Worm (Caenorhabditis elegans) whole organism, L4/young adult: Measurements from ENCODE around the gene ZK666.12.
"Not testable (repeated sequence)": the region's sequence is repeated elsewhere in the genome, so short reads cannot be mapped to it uniquely, and the experiment has no call there.

ENCODE experiments used
- W03F9.2 ChIP-seq: fragments of 150-350 bp; optimal IDR thresholded peaks from 2 replicates; lab custom pipeline; 2014; ENCODE audit warnings: missing biosample characterization, missing genetic modification characterization
- dao-5 ChIP-seq: sonication (generic microtip); optimal IDR thresholded peaks from 2 replicates; lab custom pipeline; 2016; ENCODE audit warnings: missing genotype, missing genetic modification characterization, moderate library complexity, missing compliant biosample characterization
- him-1 ChIP-seq: sonication (generic microtip); optimal IDR thresholded peaks from 2 replicates; lab custom pipeline; 2016; ENCODE audit warnings: missing genotype, missing genetic modification reagents, missing genetic modification characterization, missing compliant biosample characterization

Gene ZK666.12

ce11 chrII:10471790-10472189 lies 24.2 kb upstream of the ZK666.12 start, which contains the start of gene ZK666.2:
ZK666.2 (minus strand) TSS chrII:10471890.
- TF ChIP-seq him-1 (tag; lab: Kevin White, UChicago): no peak
- no peak for TF ChIP-seq dao-5 (tag; lab: Kevin White, UChicago)
- no peak for TF ChIP-seq W03F9.2 (tag; lab: Kevin White, UChicago)

DNA sequence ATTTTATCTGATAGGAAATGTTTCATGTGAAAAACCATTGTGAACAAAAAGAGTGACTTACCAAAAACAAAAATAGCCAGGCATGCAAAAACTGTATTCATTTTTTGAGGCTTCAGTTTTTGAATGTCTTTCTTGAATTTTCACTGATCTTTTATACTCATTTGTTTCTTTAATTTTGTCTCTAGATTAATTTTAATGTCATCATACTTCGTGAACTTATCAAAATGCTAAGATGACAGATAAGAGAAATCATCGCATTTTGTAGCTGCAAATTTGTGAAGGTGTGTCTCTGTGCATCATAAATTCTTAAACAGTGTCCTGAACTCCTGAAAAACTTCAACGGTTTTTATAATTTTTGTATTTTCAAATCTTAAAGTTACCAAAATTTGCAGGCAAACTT lies 20.0 kb upstream of the ZK666.12 start, which contains the start of gene clec-58:
Gene clec-58, minus strand, starts transcription at position 101 of the 400 bp plus-strand sequence.
- TF ChIP-seq dao-5 (tag; lab: Kevin White, UChicago): no peak
- TF ChIP-seq him-1 (tag; lab: Kevin White, UChicago): no peak
- no peak for TF ChIP-seq W03F9.2 (tag; lab: Kevin White, UChicago)

ce11 chrII:10476959-10477358 lies 19.1 kb upstream of the ZK666.12 start, which contains the start of gene ZK666.4:
ZK666.4 (plus strand) TSS chrII:10477259.
- no peak for TF ChIP-seq W03F9.2 (tag; lab: Kevin White, UChicago)
- TF ChIP-seq dao-5 (tag; lab: Kevin White, UChicago): no peak
- TF ChIP-seq him-1 (tag; lab: Kevin White, UChicago): no peak

ce11 chrII:10479348-10479747 lies 16.7 kb upstream of the ZK666.12 start, which contains the start of gene clec-59:
clec-59 (minus strand) TSS chrII:10479448.
- TF ChIP-seq W03F9.2 (tag; lab: Kevin White, UChicago) (no peak), dao-5 (tag; lab: Kevin White, UChicago) (no peak), him-1 (tag; lab: Kevin White, UChicago) (no peak)

- TF ChIP-seq W03F9.2 (tag; lab: Kevin White, UChicago): no peak
- TF ChIP-seq dao-5 (tag; lab: Kevin White, UChicago): no peak
- no peak for TF ChIP-seq him-1 (tag; lab: Kevin White, UChicago)
Observed at ce11 chrII:10480043-10480442, 16.0 kb upstream of the ZK666.12 start.

DNA sequence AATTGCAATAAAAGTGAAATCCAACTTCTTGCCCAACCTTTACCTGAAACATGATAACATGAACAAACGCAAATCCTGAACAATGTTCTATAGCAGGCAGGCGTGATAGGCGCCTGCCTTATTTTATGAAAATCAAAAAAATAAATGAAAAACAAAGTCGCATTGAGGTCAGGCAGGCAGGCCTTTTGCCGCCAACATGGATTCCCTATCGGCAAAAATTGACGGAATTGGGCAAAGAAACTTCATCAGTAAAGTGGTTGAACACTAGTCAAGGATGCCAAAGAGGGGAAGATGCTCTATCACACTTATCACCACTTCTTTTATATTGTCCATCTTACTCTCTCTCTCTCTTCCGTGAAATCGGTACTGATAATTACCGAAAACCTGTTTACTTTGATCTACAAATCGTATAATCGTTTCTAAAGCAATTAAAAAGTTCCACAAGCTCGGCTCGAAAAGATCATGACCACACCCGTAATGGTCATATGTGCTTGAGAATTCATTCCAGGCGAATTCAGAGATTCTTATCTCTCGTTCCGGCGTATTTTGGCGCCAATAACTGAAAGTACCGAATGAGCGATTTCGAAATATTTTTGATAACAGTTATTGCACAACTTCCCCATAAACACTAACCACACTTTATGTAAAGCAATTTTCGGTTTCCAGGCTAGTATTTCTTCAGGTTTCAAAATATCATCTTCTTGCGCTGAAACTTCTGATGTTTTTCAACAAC lies 14.0 kb upstream of the ZK666.12 start, which contains the start of the genes clec-60 and ZK666.11:
Gene clec-60, minus strand, starts transcription at position 51 of the 733 bp plus-strand sequence.
Gene ZK666.11, plus strand, starts transcription at position 699 of the 733 bp plus-strand sequence.
- TF ChIP-seq him-1 (tag; lab: Kevin White, UChicago): no peak

DNA sequence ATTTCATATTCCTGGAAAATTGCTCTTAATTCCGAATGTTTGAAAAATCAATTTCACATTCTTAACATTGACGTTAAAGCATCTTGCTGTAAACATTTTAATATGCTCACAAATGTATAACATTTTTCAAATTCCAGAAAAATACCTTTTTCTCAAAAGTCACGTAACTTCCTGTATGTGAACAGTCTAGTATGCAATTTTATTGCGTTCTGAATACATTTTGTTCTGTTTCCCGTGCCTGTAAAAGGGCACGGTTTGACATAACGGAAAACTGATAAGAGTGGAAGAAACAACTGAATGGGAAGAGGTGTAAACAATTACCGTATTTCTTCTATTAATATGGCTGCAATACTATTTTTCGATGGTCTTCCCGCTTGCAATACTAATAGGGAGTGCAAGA lies 13.1 kb upstream of the ZK666.12 start:
- TF ChIP-seq him-1 (tag; lab: Kevin White, UChicago) (no peak), W03F9.2 (tag; lab: Kevin White, UChicago) (no peak), dao-5 (tag; lab: Kevin White, UChicago) (no peak)

ce11 chrII:10483860-10484259 lies 12.2 kb upstream of the ZK666.12 start:
- TF ChIP-seq W03F9.2 (tag; lab: Kevin White, UChicago): no peak
- no peak for TF ChIP-seq dao-5 (tag; lab: Kevin White, UChicago)
- TF ChIP-seq him-1 (tag; lab: Kevin White, UChicago): no peak

- TF ChIP-seq W03F9.2 (tag; lab: Kevin White, UChicago) (no peak), dao-5 (tag; lab: Kevin White, UChicago) (no peak), him-1 (tag; lab: Kevin White, UChicago) (no peak)
Observed at ce11 chrII:10485640-10486039, 10.4 kb upstream of the ZK666.12 start.

DNA sequence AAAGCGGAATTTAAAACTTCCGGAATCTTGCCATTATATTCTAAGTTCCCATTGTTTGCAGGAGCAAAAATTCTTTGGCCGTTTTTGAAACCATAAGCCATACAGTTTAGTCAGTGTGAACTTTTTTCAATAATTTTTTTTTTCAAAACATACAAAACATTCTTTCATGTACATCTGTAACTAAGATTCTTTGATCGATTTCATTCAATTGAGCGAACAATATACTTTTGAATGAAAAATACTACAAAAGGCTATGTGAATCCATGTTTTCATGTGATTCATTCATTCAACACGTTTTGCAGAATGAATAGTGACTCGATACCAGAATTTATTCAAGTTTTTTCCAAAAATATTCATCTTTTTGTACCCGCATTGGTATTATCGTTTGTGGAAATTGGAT lies 9.3 kb upstream of the ZK666.12 start, which contains the start of gene ZK666.15:
Gene ZK666.15, plus strand, starts transcription at position 301 of the 400 bp plus-strand sequence.
- TF ChIP-seq dao-5 (tag; lab: Kevin White, UChicago) (no peak), W03F9.2 (tag; lab: Kevin White, UChicago) (no peak), him-1 (tag; lab: Kevin White, UChicago) (no peak)

ce11 chrII:10490329-10490728 lies 5.7 kb upstream of the ZK666.12 start, which contains the start of gene clec-61:
clec-61 (minus strand) TSS chrII:10490537.
- TF ChIP-seq W03F9.2 (tag; lab: Kevin White, UChicago) (no peak), him-1 (tag; lab: Kevin White, UChicago) (no peak), dao-5 (tag; lab: Kevin White, UChicago) (no peak)

ce11 chrII:10493034-10493433 lies 3.0 kb upstream of the ZK666.12 start, which contains the start of gene ZK666.8:
ZK666.8 (minus strand) TSS chrII:10493134.
- TF ChIP-seq him-1, dao-5, W03F9.2 (tag; lab: Kevin White, UChicago): not testable (repeated sequence)

DNA sequence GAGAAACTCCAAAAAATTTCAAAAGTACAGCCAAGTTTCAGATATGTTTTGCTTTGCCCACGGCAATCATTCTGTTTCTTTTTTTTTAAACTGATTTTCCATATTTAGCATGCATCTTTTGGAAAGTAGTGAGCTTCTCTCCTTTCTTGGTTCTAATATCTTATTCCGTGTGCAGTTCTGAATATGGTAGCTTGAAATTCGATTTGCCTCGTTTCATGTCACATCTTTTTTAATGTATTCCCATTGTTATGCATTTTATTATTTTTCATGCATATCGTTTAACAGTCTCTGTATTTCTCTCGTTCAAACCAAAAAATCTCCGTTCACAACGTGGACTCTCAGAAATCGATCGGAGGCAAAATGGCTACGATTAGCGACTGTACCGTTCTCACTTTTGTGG lies 1.5 kb upstream of the ZK666.12 start, which contains the start of gene ZK666.14:
Gene ZK666.14, plus strand, starts transcription at position 301 of the 400 bp plus-strand sequence.
- TF ChIP-seq him-1 (tag; lab: Kevin White, UChicago): no peak
- TF ChIP-seq dao-5 (tag; lab: Kevin White, UChicago): no peak
- TF ChIP-seq W03F9.2 (tag; lab: Kevin White, UChicago): no peak
